Fruit fly (Drosophila melanogaster): Measurements from ENCODE around the gene Tmem43.

The Tmem43 gene

DNA sequence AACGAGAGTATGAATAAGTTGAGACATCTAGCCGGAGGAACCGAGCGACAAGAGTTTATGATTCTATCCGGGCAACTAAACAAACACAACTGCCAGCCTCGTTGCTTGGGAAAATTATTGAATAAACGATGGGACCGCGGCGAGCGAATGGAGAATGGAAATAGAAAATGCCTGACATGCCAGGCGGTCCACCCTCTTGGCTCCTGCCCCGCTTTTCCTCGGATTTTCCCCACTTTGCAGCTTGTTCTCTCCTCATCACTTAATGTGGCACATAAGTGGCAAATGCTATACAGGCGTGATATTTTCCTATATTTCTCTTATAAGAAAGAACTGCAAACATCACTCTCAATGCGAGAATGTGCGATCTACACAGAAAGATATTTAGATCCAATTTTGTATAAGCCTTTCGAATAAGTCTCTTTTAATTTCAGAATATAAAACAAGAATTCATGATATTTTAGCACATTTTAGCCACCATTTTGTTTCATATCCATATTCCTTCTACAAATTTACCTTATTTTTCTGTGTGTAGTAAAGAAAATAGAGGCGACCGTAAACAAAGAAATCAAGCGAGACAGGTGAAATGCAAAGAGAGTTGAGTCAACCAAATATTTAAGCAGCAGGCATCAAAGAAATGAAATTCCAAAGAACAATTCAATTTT, 11.3 kb downstream of the Tmem43 start (continued):
- TF ChIP-seq toy (GFP tag; IDR thresholded peaks at IDR 0.05) (no peak), CG10274 (GFP tag; optimal IDR thresholded peaks at IDR 0.05) (peak; percentile 23), ham (GFP tag; IDR thresholded peaks at IDR 0.05) (0 out of 2 replicates have a peak, but pooled peaks have one; percentile 25), CG4820 (GFP tag; optimal IDR thresholded peaks at IDR 0.05) (peak; percentile 85), ato (GFP tag; IDR thresholded peaks at IDR 0.05; ENCODE audit: partially characterized antibody) (no peak), CG13287 (GFP tag; IDR thresholded peaks at IDR 0.05; ENCODE audit: partially characterized antibody) (no peak), trh (GFP tag; optimal IDR thresholded peaks at IDR 0.05) (peak; percentile 80), Camta (GFP tag; optimal IDR thresholded peaks at IDR 0.05) (peak; percentile 92), CG9876 (GFP tag; optimal IDR thresholded peaks at IDR 0.05) (peak; percentile 48), ci (GFP tag; IDR thresholded peaks at IDR 0.05) (peak; percentile 94), pfk (GFP tag; optimal IDR thresholded peaks at IDR 0.05) (peak; percentile 5), CG4360 (GFP tag; IDR thresholded peaks at IDR 0.05) (no peak), insv (GFP tag; optimal IDR thresholded peaks at IDR 0.05) (peak in 1 of 2 experiments; percentile 8), Dfd (GFP tag; optimal IDR thresholded peaks at IDR 0.05) (no peak), sc (optimal IDR thresholded peaks at IDR 0.05) (no peak), sc (GFP tag; optimal IDR thresholded peaks at IDR 0.05) (peak; percentile 87), HHEX (GFP tag; optimal IDR thresholded peaks at IDR 0.05) (peak; percentile 79), maf-S (GFP tag; optimal IDR thresholded peaks at IDR 0.05) (peak; percentile 67), Drgx (GFP tag; IDR thresholded peaks at IDR 0.05) (peak; percentile 78), gcm (GFP tag; optimal IDR thresholded peaks at IDR 0.05) (peak; percentile 84), fd3F (GFP tag; optimal IDR thresholded peaks at IDR 0.05) (peak; percentile 57), sima (GFP tag; optimal IDR thresholded peaks at IDR 0.05) (peak; percentile 63), dan (GFP tag; IDR thresholded peaks at IDR 0.05) (no peak), CG16779 (GFP tag; IDR thresholded peaks at IDR 0.05) (no peak), CG11093 (GFP tag; IDR thresholded peaks at IDR 0.05) (peak; percentile 69; the same call in 2 of the 3 replicates), CG12769 (tag; optimal IDR thresholded peaks at IDR 0.05) (peak; percentile 90), dpn (GFP tag; optimal IDR thresholded peaks at IDR 0.05) (peak; percentile 74 to 82), run (tag; optimal IDR thresholded peaks at IDR 0.05) (peak; percentile 43), CG13424 (tag; optimal IDR thresholded peaks at IDR 0.05) (peak; percentile 90), Poxn (GFP tag; IDR thresholded peaks at IDR 0.05) (no peak), CG34376 (GFP tag; optimal IDR thresholded peaks at IDR 0.05) (no peak), CG12659 (GFP tag; optimal IDR thresholded peaks at IDR 0.05) (peak; percentile 81), Blimp-1 (GFP tag; optimal IDR thresholded peaks at IDR 0.05) (peak; percentile 94), Awh (GFP tag; IDR thresholded peaks at IDR 0.05) (peak; percentile 82; the same call in 1 of the 2 replicates), zen (tag; optimal IDR thresholded peaks at IDR 0.05) (peak; percentile 67), Nf-YA (GFP tag; IDR thresholded peaks at IDR 0.05) (peak; percentile 82), CG12299 (tag; optimal IDR thresholded peaks at IDR 0.05) (peak; percentile 78), CG15269 (tag; optimal IDR thresholded peaks at IDR 0.05) (peak; percentile 85), pros (GFP tag; optimal IDR thresholded peaks at IDR 0.05) (peak; percentile 7), eve (GFP tag; optimal IDR thresholded peaks at IDR 0.05) (peak in 1 of 2 experiments; percentile 89), z (GFP tag; IDR thresholded peaks at IDR 0.05) (peak; percentile 5; the same call in 1 of the 3 replicates), gsb-n (tag; optimal IDR thresholded peaks at IDR 0.05) (peak; percentile 90), bcd (GFP tag; optimal IDR thresholded peaks at IDR 0.05) (peak; percentile 80), zfh1 (GFP tag; IDR thresholded peaks at IDR 0.05) (peak; percentile 92), bab2 (GFP tag; optimal IDR thresholded peaks at IDR 0.05) (peak; percentile 91), abd-A (tag; optimal IDR thresholded peaks at IDR 0.05) (no peak), usp (GFP tag; optimal IDR thresholded peaks at IDR 0.05) (no peak), nerfin-1 (tag; optimal IDR thresholded peaks at IDR 0.05) (peak; percentile 85), Gug (GFP tag; IDR thresholded peaks at IDR 0.05) (peak; percentile 56; the same call in 2 of the 4 replicates), Oaz (GFP tag; IDR thresholded peaks at IDR 0.05) (0 out of 2 replicates have a peak, but pooled peaks have one; percentile 40)
